Worm (Caenorhabditis elegans) whole organism, early embryonic: ENCODE measurements around the gene F11C7.2.

Experiments
- F13C5.2 ChIP-seq: sonication (generic microtip); optimal IDR thresholded peaks from 2 replicates; lab custom pipeline; 2017; ENCODE audit warnings: mild to moderate bottlenecking, missing genetic modification characterization, inconsistent platforms, missing compliant biosample characterization
- ama-1 ChIP-seq: fragments of 150-350 bp; optimal IDR thresholded peaks from 2 replicates; lab custom pipeline; 2014
- hmg-4 ChIP-seq: fragments of 200-800 bp; sonication (Bioruptor generic); optimal IDR thresholded peaks from 2 replicates; lab custom pipeline; 2018; ENCODE audit warnings: mild to moderate bottlenecking, missing genetic modification characterization, missing compliant biosample characterization
- hnd-1 ChIP-seq: sonication (generic microtip); optimal IDR thresholded peaks from 2 replicates; lab custom pipeline; 2016; ENCODE audit warnings: missing genetic modification characterization, missing compliant biosample characterization
- tbx-37 ChIP-seq: fragments of 200-800 bp; sonication (Bioruptor generic); conservative IDR thresholded peaks from 2 replicates; pipeline ENCODE4 v1.3.6; 2022; ENCODE audit warnings: missing genetic modification reagents, missing genetic modification characterization, missing compliant biosample characterization
- tra-4 ChIP-seq: sonication (generic microtip); optimal IDR thresholded peaks from 2 replicates; lab custom pipeline; 2017; ENCODE audit warnings: missing genetic modification characterization, missing compliant biosample characterization

DNA sequence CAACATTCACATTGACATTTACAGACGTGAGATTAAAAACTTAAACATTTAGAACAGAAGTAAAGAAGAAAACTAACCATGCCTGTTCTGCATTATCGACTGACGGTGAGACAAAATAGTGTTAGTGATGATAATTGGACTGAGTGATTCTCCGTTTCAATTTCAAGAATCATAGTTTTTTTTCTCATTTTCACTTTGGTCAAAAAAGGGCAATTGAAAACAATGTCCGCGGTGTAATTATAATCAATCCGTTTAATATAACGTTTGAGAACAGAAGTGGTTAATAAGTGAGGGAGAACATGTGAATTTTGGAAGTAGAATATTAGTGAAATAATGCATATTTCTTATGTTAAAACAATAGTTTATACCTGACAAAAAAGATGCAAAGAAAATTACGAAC, 16.9 kb upstream of the F11C7.2 start, which contains the start of gene F10D7.10:
- no peak for TF ChIP-seq hnd-1
- no peak for TF ChIP-seq tra-4 (tag; lab: Kevin White, UChicago)
- TF ChIP-seq ama-1 (lab: Kevin White, UChicago) = no peak
- no peak for TF ChIP-seq hmg-4 (GFP tag; lab: Kevin White, UChicago)
- no peak for TF ChIP-seq F13C5.2
- no peak for TF ChIP-seq tbx-37 (GFP tag; lab: Robert Waterston, UW)
